Fruit fly (Drosophila melanogaster) Kc167 (cell line): Measurements from ENCODE around the gene CG12746.

Experiments used
- Myc ChIP-seq: fragments of >200 bp; optimal IDR thresholded peaks from 2 replicates; lab custom pipeline; 2017; ENCODE audit warnings: missing external identifiers
- Sin3A ChIP-seq: fragments of >200 bp; optimal IDR thresholded peaks from 2 replicates; lab custom pipeline; 2018; ENCODE audit warnings: missing external identifiers
- h ChIP-seq: fragments of >200 bp; optimal IDR thresholded peaks from 3 replicates; lab custom pipeline; 2018; ENCODE audit warnings: missing external identifiers
- insv ChIP-seq: fragments of >200 bp; optimal IDR thresholded peaks from 3 replicates; lab custom pipeline; 2018; ENCODE audit warnings: missing external identifiers
- psq ChIP-seq: fragments of >200 bp; optimal IDR thresholded peaks from 2 replicates; lab custom pipeline; 2017; ENCODE audit warnings: missing external identifiers
- ttk ChIP-seq: sonication (Bioruptor generic); optimal IDR thresholded peaks from 2 replicates; lab custom pipeline; 2017; ENCODE audit warnings: missing external identifiers

DNA sequence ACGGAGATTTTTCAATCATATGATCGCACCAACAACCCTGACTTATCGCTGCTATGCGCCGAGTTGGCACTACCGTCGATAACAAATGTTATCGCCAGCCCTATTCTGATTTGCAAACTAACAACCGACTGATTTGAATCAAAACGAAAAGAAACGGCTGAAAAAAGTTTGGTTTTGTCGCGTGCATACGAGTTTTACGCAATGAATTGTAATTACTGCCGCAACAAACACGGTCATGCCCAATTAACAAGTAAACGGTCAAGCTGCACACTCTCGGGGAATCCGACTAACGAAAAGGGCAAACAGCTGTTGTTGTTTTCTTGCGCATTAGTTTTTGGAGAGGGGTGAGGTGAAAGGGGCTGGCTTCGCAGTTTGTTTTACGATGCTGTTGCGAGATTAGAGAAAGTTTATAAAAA, at the start of gene CG12746, which contains the start of gene CG14671:
- TF ChIP-seq h (lab: Kevin White, UChicago) (no peak), psq (lab: Kevin White, UChicago) (no peak), Sin3A (lab: Kevin White, UChicago) (no peak), insv (no peak), ttk (lab: Kevin White, UChicago) (no peak), Myc (lab: Kevin White, UChicago) (no peak)
